Worm (Caenorhabditis elegans) whole organism, L2 larva: Measurements from ENCODE around the gene mua-3.

ENCODE experiments used
- C34F6.9 ChIP-seq: fragments of 150-350 bp; optimal IDR thresholded peaks from 2 replicates; lab custom pipeline; 2014; ENCODE audit warnings: missing biosample characterization, missing genetic modification characterization
- F13H6.1 ChIP-seq: sonication (generic microtip); optimal IDR thresholded peaks from 2 replicates; lab custom pipeline; 2016; ENCODE audit warnings: missing genetic modification characterization, missing compliant biosample characterization
- R02D3.7 ChIP-seq: fragments of 150-350 bp; optimal IDR thresholded peaks from 2 replicates; lab custom pipeline; 2014; ENCODE audit warnings: missing biosample characterization, missing genetic modification characterization
- Y55F3AM.14 ChIP-seq: fragments of 200-800 bp; sonication (Bioruptor generic); optimal IDR thresholded peaks from 2 replicates; lab custom pipeline; 2018; ENCODE audit warnings: mild to moderate bottlenecking, missing genetic modification characterization, missing compliant biosample characterization
- ZK546.5 ChIP-seq: sonication (generic microtip); optimal IDR thresholded peaks from 2 replicates; lab custom pipeline; 2017; ENCODE audit warnings: missing biosample characterization, missing genetic modification characterization
- aly-2 ChIP-seq: fragments of 150-350 bp; optimal IDR thresholded peaks from 2 replicates; lab custom pipeline; 2014; ENCODE audit warnings: missing biosample characterization, missing genetic modification characterization
- ama-1 ChIP-seq: fragments of 150-350 bp; optimal IDR thresholded peaks from 2 replicates; lab custom pipeline; 2018; ENCODE audit warnings: inconsistent platforms
- blmp-1 ChIP-seq: sonication (generic microtip); optimal IDR thresholded peaks from 2 replicates; lab custom pipeline; 2017; ENCODE audit warnings: missing genetic modification characterization, mild to moderate bottlenecking, missing compliant biosample characterization, antibody characterized with exemption, moderate library complexity; ENCODE audit not compliant: insufficient read depth
- crh-2 ChIP-seq: sonication (generic microtip); optimal IDR thresholded peaks from 2 replicates; lab custom pipeline; 2017; ENCODE audit warnings: missing biosample characterization, missing genetic modification characterization
- dmd-4 ChIP-seq: sonication (generic microtip); optimal IDR thresholded peaks from 2 replicates; lab custom pipeline; 2017; ENCODE audit warnings: missing biosample characterization, missing genetic modification characterization
- egl-27 ChIP-seq: sonication (generic microtip); optimal IDR thresholded peaks from 3 replicates; lab custom pipeline; 2017; ENCODE audit warnings: missing biosample characterization, missing genetic modification reagents, missing genetic modification characterization
- elt-3 ChIP-seq: sonication (generic microtip); optimal IDR thresholded peaks from 2 replicates; lab custom pipeline; 2017; ENCODE audit warnings: missing biosample characterization, missing genetic modification characterization
- fos-1 ChIP-seq: fragments of 150-350 bp; optimal IDR thresholded peaks from 2 replicates; lab custom pipeline; 2014; ENCODE audit warnings: missing biosample characterization, missing genetic modification characterization
- gmeb-1 ChIP-seq: fragments of 150-350 bp; optimal IDR thresholded peaks from 2 replicates; lab custom pipeline; 2014; ENCODE audit warnings: missing biosample characterization, missing genetic modification characterization
- lin-11 ChIP-seq: fragments of 150-350 bp; sonication (generic microtip); optimal IDR thresholded peaks from 2 replicates; lab custom pipeline; 2014; ENCODE audit warnings: missing biosample characterization, missing genetic modification characterization, inconsistent platforms, mixed read lengths
- lin-13 ChIP-seq: fragments of 150-350 bp; optimal IDR thresholded peaks from 2 replicates; lab custom pipeline; 2014; ENCODE audit warnings: missing biosample characterization, missing genetic modification reagents, missing genetic modification characterization
- lin-39 ChIP-seq: fragments of 150-350 bp; optimal IDR thresholded peaks from 2 replicates; lab custom pipeline; 2014; ENCODE audit warnings: missing biosample characterization, missing genetic modification reagents, missing genetic modification characterization
- lsy-2 ChIP-seq, 2 experiments: fragments of 150-350 bp in 1 of 2; sonication (generic microtip) in 1 of 2; optimal IDR thresholded peaks; 2 replicates each; lab custom pipeline; 2014 to 2017; ENCODE audit warnings: missing biosample characterization in 2 of 2, missing genetic modification characterization in 2 of 2
- mab-5 ChIP-seq: fragments of 150-350 bp; optimal IDR thresholded peaks from 2 replicates; lab custom pipeline; 2014; ENCODE audit warnings: missing biosample characterization, missing genetic modification characterization
- mbf-1 ChIP-seq: sonication (generic microtip); optimal IDR thresholded peaks from 2 replicates; lab custom pipeline; 2017; ENCODE audit warnings: missing biosample characterization, missing genetic modification characterization
- mdl-1 ChIP-seq, 2 experiments: fragments of 150-350 bp in 1 of 2; sonication (generic microtip) in 1 of 2; optimal IDR thresholded peaks; 2 replicates each; lab custom pipeline; 2017; ENCODE audit warnings: missing biosample characterization in 2 of 2, missing genetic modification characterization in 2 of 2
- nhr-10 ChIP-seq: sonication (generic microtip); optimal IDR thresholded peaks from 2 replicates; lab custom pipeline; 2017; ENCODE audit warnings: missing biosample characterization, missing genetic modification characterization
- nhr-11 ChIP-seq: fragments of 150-350 bp; optimal IDR thresholded peaks from 2 replicates; lab custom pipeline; 2014; ENCODE audit warnings: missing biosample characterization, missing genetic modification characterization
- nhr-12 ChIP-seq: fragments of 150-350 bp; optimal IDR thresholded peaks from 2 replicates; lab custom pipeline; 2014; ENCODE audit warnings: missing biosample characterization, missing genetic modification characterization
- nhr-129 ChIP-seq: fragments of 150-350 bp; optimal IDR thresholded peaks from 2 replicates; lab custom pipeline; 2014; ENCODE audit warnings: missing biosample characterization, missing genetic modification characterization
- nhr-21 ChIP-seq: fragments of 150-350 bp; optimal IDR thresholded peaks from 2 replicates; lab custom pipeline; 2014; ENCODE audit warnings: missing biosample characterization, missing genetic modification characterization
- nhr-23 ChIP-seq: fragments of 150-350 bp; optimal IDR thresholded peaks from 2 replicates; lab custom pipeline; 2014; ENCODE audit warnings: missing biosample characterization, missing genetic modification reagents, missing genetic modification characterization
- nhr-237 ChIP-seq: fragments of 150-350 bp; optimal IDR thresholded peaks from 2 replicates; lab custom pipeline; 2014; ENCODE audit warnings: missing biosample characterization, missing genetic modification characterization
- nhr-25 ChIP-seq: fragments of 150-350 bp; sonication (generic microtip); optimal IDR thresholded peaks from 3 replicates; lab custom pipeline; 2014; ENCODE audit warnings: missing biosample characterization, missing genetic modification characterization
- nhr-77 ChIP-seq: fragments of 150-350 bp; optimal IDR thresholded peaks from 2 replicates; lab custom pipeline; 2014; ENCODE audit warnings: missing biosample characterization, missing genetic modification characterization
- peb-1 ChIP-seq: fragments of 150-350 bp; optimal IDR thresholded peaks from 2 replicates; lab custom pipeline; 2014; ENCODE audit warnings: missing biosample characterization, missing genetic modification characterization
- sem-4 ChIP-seq: fragments of 150-350 bp; optimal IDR thresholded peaks from 2 replicates; lab custom pipeline; 2014; ENCODE audit warnings: missing biosample characterization, missing genetic modification reagents, missing genetic modification characterization
- skn-1 ChIP-seq: sonication (generic microtip); optimal IDR thresholded peaks from 2 replicates; lab custom pipeline; 2017; ENCODE audit warnings: missing biosample characterization, missing genetic modification characterization
- sma-3 ChIP-seq: sonication (generic microtip); optimal IDR thresholded peaks from 2 replicates; lab custom pipeline; 2016; ENCODE audit warnings: missing genetic modification reagents, missing genetic modification characterization, missing compliant biosample characterization
- sma-9 ChIP-seq, 2 experiments: fragments of 150-350 bp in 1 of 2; sonication (generic microtip) in 1 of 2; optimal IDR thresholded peaks; 2 replicates each; lab custom pipeline; 2014 to 2016; ENCODE audit warnings: missing genetic modification characterization in 2 of 2, mild to moderate bottlenecking in 1 of 2, missing biosample characterization in 1 of 2, missing compliant biosample characterization in 1 of 2, missing genetic modification reagents in 1 of 2, moderate library complexity in 1 of 2
- snpc-4 ChIP-seq: fragments of 150-350 bp; optimal IDR thresholded peaks from 2 replicates; lab custom pipeline; 2014; ENCODE audit warnings: missing biosample characterization, missing genetic modification characterization
- unc-55 ChIP-seq: fragments of 150-350 bp; sonication (generic microtip); optimal IDR thresholded peaks from 3 replicates; lab custom pipeline; 2014; ENCODE audit warnings: missing biosample characterization, missing genetic modification reagents, missing genetic modification characterization
- unc-62 ChIP-seq: fragments of 150-350 bp; optimal IDR thresholded peaks from 2 replicates; lab custom pipeline; 2014; ENCODE audit warnings: missing biosample characterization, missing genetic modification reagents, missing genetic modification characterization
- zag-1 ChIP-seq: fragments of 150-350 bp; optimal IDR thresholded peaks from 2 replicates; lab custom pipeline; 2014; ENCODE audit warnings: missing biosample characterization, missing genetic modification characterization
- ztf-1 ChIP-seq: fragments of 200-800 bp; sonication (Bioruptor generic); conservative IDR thresholded peaks from 2 replicates; pipeline ENCODE4 v1.3.6; 2022; ENCODE audit warnings: missing genetic modification characterization, missing compliant biosample characterization

mua-3 gene

DNA sequence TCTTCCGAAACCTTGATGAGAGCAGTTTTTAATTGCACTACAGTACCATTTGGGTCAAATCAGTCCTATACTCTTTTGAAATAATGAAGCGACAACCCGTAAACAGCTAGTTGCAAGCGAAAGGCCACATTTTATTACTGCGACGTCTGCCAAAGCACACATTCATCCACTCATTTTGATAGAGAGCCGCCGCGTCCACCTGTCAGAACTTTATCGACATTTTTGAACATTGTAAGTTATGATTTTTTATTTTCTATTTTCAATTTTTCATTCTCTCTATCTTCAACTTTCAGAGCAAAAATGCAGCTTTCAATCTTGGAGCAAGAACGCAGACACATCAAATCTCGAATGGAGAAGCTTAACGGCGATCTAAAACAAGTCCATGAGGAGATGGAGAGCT is 19.8 kb upstream of the mua-3 start, which contains the start of gene K08E5.6:
TSS of gene K08E5.6 (plus strand) at position 301 of the 400 bp plus-strand sequence.
- TF ChIP-seq blmp-1 (tag; lab: Kevin White, UChicago) (no peak), dmd-4 (no peak), R02D3.7 (tag; lab: Kevin White, UChicago) (no peak), ZK546.5 (tag; lab: Kevin White, UChicago) (no peak), sma-3 (GFP tag; lab: Kevin White, UChicago) (no peak), ztf-1 (GFP tag; lab: Robert Waterston, UW) (no peak), lin-39 (tag; lab: Kevin White, UChicago) (no peak), nhr-21 (tag; lab: Kevin White, UChicago) (no peak), nhr-23 (tag; lab: Kevin White, UChicago) (no peak), unc-62 (no peak), F13H6.1 (no peak), crh-2 (tag; lab: Kevin White, UChicago) (no peak), zag-1 (tag; lab: Kevin White, UChicago) (no peak), nhr-12 (tag; lab: Kevin White, UChicago) (no peak), nhr-10 (tag; lab: Kevin White, UChicago) (no peak), gmeb-1 (no peak)

ce11 chrIII:10146701-10147100 is 13.8 kb upstream of the mua-3 start, which contains the start of gene K08E5.1:
Gene K08E5.1, minus strand, starts transcription at chrIII:10146801.
- TF ChIP-seq lin-13: no peak
- no peak for TF ChIP-seq nhr-25
- no peak for TF ChIP-seq skn-1 (tag; lab: Kevin White, UChicago)
- TF ChIP-seq snpc-4 (tag; lab: Kevin White, UChicago): no peak
- TF ChIP-seq mdl-1 (tag; optimal IDR thresholded peaks at IDR 0.05; lab: Kevin White, UChicago): no peak
- TF ChIP-seq dmd-4: no peak
- no peak for TF ChIP-seq ama-1 (lab: Kevin White, UChicago)
- no peak for TF ChIP-seq crh-2 (tag; lab: Kevin White, UChicago)

DNA sequence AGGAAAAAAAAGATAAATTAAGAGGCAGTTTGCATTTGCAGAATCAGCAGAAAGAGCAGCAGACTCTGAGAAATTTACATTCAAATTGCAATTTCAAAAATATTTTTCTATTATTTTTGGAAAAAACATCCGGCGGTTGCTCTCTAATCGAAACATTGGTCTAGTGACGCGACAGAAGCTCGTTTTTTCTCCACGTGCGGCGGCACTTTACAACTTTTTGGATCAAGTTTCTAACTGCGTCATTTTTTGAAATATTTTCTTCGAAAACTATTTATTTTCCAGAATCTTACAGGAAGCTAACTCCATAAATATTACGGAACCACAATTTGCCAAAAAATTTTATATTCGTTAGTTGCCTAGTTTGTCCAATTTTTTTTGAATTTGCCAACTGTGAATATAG is 10.6 kb upstream of the mua-3 start:
- no peak for TF ChIP-seq nhr-237
- TF ChIP-seq lin-13: no peak
- TF ChIP-seq blmp-1 (tag; lab: Kevin White, UChicago): no peak
- TF ChIP-seq mbf-1 (tag; lab: Kevin White, UChicago): no peak
- no peak for TF ChIP-seq gmeb-1
- no peak for TF ChIP-seq nhr-23 (tag; lab: Kevin White, UChicago)
- TF ChIP-seq unc-62: no peak
- no peak for TF ChIP-seq C34F6.9
- TF ChIP-seq unc-55 (GFP tag; lab: Kevin White, UChicago): no peak
- no peak for TF ChIP-seq Y55F3AM.14 (GFP tag; lab: Kevin White, UChicago)
- no peak for TF ChIP-seq peb-1 (tag; lab: Kevin White, UChicago)
- TF ChIP-seq nhr-77 (tag; lab: Kevin White, UChicago): no peak

- TF ChIP-seq C34F6.9: peak; percentile 30
- TF ChIP-seq unc-62: no peak
- TF ChIP-seq lin-11 (tag; lab: Kevin White, UChicago): peak; percentile 19
- TF ChIP-seq lsy-2 (tag; optimal IDR thresholded peaks at IDR 0.05; lab: Kevin White, UChicago): peak in 1 of 2 experiments; percentile 38
- TF ChIP-seq sma-9 (GFP tag; optimal IDR thresholded peaks at IDR 0.05; lab: Kevin White, UChicago): peak; percentile 35
- no peak for TF ChIP-seq sma-9 (tag; optimal IDR thresholded peaks at IDR 0.05; lab: Kevin White, UChicago)
Observed at ce11 chrIII:10150710-10151109, 9.8 kb upstream of the mua-3 start.

- TF ChIP-seq lin-11 (tag; lab: Kevin White, UChicago) (peak; percentile 15), C34F6.9 (peak; percentile 70), nhr-129 (peak; percentile 23), mbf-1 (tag; lab: Kevin White, UChicago) (no peak), nhr-11 (tag; lab: Kevin White, UChicago) (no peak), lsy-2 (tag; optimal IDR thresholded peaks at IDR 0.05; lab: Kevin White, UChicago) (peak in 1 of 2 experiments; percentile 46), mab-5 (tag; lab: Kevin White, UChicago) (peak; percentile 27), fos-1 (tag; lab: Kevin White, UChicago) (no peak), blmp-1 (tag; lab: Kevin White, UChicago) (no peak), egl-27 (no peak), zag-1 (tag; lab: Kevin White, UChicago) (peak; percentile 73), gmeb-1 (no peak), unc-62 (no peak), sma-9 (GFP tag; optimal IDR thresholded peaks at IDR 0.05; lab: Kevin White, UChicago) (peak; percentile 10), sma-9 (tag; optimal IDR thresholded peaks at IDR 0.05; lab: Kevin White, UChicago) (no peak), unc-55 (GFP tag; lab: Kevin White, UChicago) (peak; percentile 58), F13H6.1 (peak; percentile 14), sem-4 (tag; lab: Kevin White, UChicago) (peak; percentile 14), aly-2 (tag; lab: Kevin White, UChicago) (no peak), elt-3 (no peak), nhr-10 (tag; lab: Kevin White, UChicago) (no peak), ZK546.5 (tag; lab: Kevin White, UChicago) (no peak), crh-2 (tag; lab: Kevin White, UChicago) (peak; percentile 46), Y55F3AM.14 (GFP tag; lab: Kevin White, UChicago) (peak; percentile 9)
Observed at ce11 chrIII:10151719-10152118, 8.8 kb upstream of the mua-3 start.
